Worm (Caenorhabditis elegans): ENCODE measurements around the gene syx-18.

DNA sequence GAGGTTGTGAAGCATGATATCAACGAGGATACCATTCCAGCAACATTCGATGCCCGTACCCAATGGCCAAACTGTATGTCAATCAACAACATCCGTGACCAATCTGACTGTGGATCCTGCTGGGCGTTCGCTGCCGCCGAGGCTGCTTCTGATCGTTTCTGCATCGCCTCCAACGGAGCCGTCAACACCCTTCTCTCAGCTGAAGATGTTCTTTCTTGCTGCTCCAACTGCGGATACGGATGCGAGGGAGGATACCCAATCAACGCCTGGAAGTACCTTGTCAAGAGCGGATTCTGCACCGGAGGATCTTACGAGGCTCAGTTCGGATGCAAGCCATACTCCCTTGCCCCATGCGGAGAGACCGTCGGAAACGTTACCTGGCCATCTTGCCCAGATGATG lies 40.3 kb downstream of the syx-18 start:
- TF ChIP-seq zag-1 (tag; optimal IDR thresholded peaks at IDR 0.05) (no peak), nhr-6 (tag; optimal IDR thresholded peaks at IDR 0.05) (no peak), snpc-4 (tag; optimal IDR thresholded peaks at IDR 0.05) (no peak), nhr-12 (tag; optimal IDR thresholded peaks at IDR 0.05) (no peak), nhr-77 (tag; optimal IDR thresholded peaks at IDR 0.05) (no peak), nhr-25 (tag; optimal IDR thresholded peaks at IDR 0.05) (no peak), ceh-16 (tag; optimal IDR thresholded peaks at IDR 0.05) (no peak), aly-2 (tag; optimal IDR thresholded peaks at IDR 0.05) (no peak), peb-1 (tag; optimal IDR thresholded peaks at IDR 0.05) (no peak), C34F6.9 (tag; optimal IDR thresholded peaks at IDR 0.05) (no peak), ama-1 (optimal IDR thresholded peaks at IDR 0.05) (no peak)

Measured in whole organism, L2 larva.